Fruit fly (Drosophila melanogaster): Measurements from ENCODE around the gene Leash.

dm6 chr3R:10842422-10842821 is 42.9 kb upstream of the Leash start:
- TF ChIP-seq CG7101 (tag; optimal IDR thresholded peaks at IDR 0.05) (no peak), pad (GFP tag; optimal IDR thresholded peaks at IDR 0.05) (no peak), CG11617 (GFP tag; optimal IDR thresholded peaks at IDR 0.05) (no peak), ovo (GFP tag; optimal IDR thresholded peaks at IDR 0.05) (no peak), Hr96 (GFP tag; optimal IDR thresholded peaks at IDR 0.05) (no peak)
